Worm (Caenorhabditis elegans): ENCODE measurements around the gene col-177.

DNA sequence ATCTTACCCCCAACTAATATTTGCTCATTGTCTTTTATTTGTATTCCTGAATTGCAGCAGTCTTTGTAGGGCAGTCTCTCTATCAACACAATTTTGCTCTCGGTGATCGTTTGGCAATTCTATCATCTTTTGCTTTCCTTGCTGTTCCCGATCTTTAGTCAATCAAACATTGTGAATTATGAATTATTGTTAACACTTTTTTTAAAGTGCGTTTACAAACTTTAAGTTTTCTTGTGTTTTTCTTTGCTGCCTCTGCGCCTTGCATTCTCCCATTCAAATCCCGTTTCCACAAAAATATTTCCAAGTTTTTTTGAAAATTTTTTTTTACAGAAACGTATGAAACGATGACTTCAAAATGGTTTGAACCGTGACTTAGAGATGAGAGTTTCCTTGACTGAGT lies 19.6 kb downstream of the col-177 start, which contains the start of gene ver-4:
- TF ChIP-seq med-1 (GFP tag; optimal IDR thresholded peaks at IDR 0.05; ENCODE audit: insufficient read depth) (no peak), tab-1 (GFP tag; IDR thresholded peaks at IDR 0.05) (no peak), T22C8.4 (GFP tag; IDR thresholded peaks at IDR 0.05) (no peak), ztf-23 (GFP tag; IDR thresholded peaks at IDR 0.05) (no peak)
